Fruit fly (Drosophila melanogaster): ENCODE measurements around the gene CG1924.

Gene CG1924

dm6 chrX:12221496-12221895 is 43.1 kb upstream of the CG1924 start (continued):
- TF ChIP-seq CG2678 (tag; optimal IDR thresholded peaks at IDR 0.05) (peak; percentile 63), Mes4 (GFP tag; optimal IDR thresholded peaks at IDR 0.05) (peak; percentile 12), CG1792 (GFP tag; optimal IDR thresholded peaks at IDR 0.05) (no peak), CG4424 (GFP tag; optimal IDR thresholded peaks at IDR 0.05) (peak; percentile 34), CG12155 (GFP tag; optimal IDR thresholded peaks at IDR 0.05) (no peak), CG9817 (tag; optimal IDR thresholded peaks at IDR 0.05) (no peak), CG12236 (GFP tag; optimal IDR thresholded peaks at IDR 0.05) (no peak), Doc3 (GFP tag; IDR thresholded peaks at IDR 0.05; ENCODE audit: partially characterized antibody) (no peak), Atf3 (GFP tag; optimal IDR thresholded peaks at IDR 0.05) (no peak), CG2875 (GFP tag; optimal IDR thresholded peaks at IDR 0.05) (no peak), Lpt (GFP tag; optimal IDR thresholded peaks at IDR 0.05) (no peak), CG6654 (GFP tag; optimal IDR thresholded peaks at IDR 0.05) (peak; percentile 0), Dad (GFP tag; optimal IDR thresholded peaks at IDR 0.05) (peak; percentile 71), yki (optimal IDR thresholded peaks at IDR 0.05) (no peak), luna (GFP tag; optimal IDR thresholded peaks at IDR 0.05) (no peak), psq (GFP tag; optimal IDR thresholded peaks at IDR 0.05) (no peak), B-H2 (GFP tag; optimal IDR thresholded peaks at IDR 0.05) (no peak), ssp (GFP tag; IDR thresholded peaks at IDR 0.05) (peak; percentile 40), Hr51 (GFP tag; optimal IDR thresholded peaks at IDR 0.05) (peak in 1 of 2 experiments; percentile 24), CG10366 (GFP tag; IDR thresholded peaks at IDR 0.05) (peak; percentile 50; the same call in 1 of the 2 replicates), Dip3 (GFP tag; optimal IDR thresholded peaks at IDR 0.05) (no peak), Rx (GFP tag; IDR thresholded peaks at IDR 0.05) (peak; percentile 45; the same call in 1 of the 2 replicates), gcm2 (GFP tag; optimal IDR thresholded peaks at IDR 0.05) (no peak), Drgx (GFP tag; IDR thresholded peaks at IDR 0.05) (no peak; the same call in 1 of the 2 replicates), CG16779 (GFP tag; IDR thresholded peaks at IDR 0.05) (no peak), Bteb2 (GFP tag; optimal IDR thresholded peaks at IDR 0.05) (no peak), MTF-1 (GFP tag; optimal IDR thresholded peaks at IDR 0.05; ENCODE audit: borderline replicate concordance) (no peak), inv (GFP tag; IDR thresholded peaks at IDR 0.05; ENCODE audit: partially characterized antibody) (no peak), CG7556 (GFP tag; optimal IDR thresholded peaks at IDR 0.05) (peak; percentile 28), slbo (GFP tag; IDR thresholded peaks at IDR 0.05) (no peak), croc (GFP tag; conservative IDR thresholded peaks at IDR 0.05) (peak; percentile 55), CG6791 (GFP tag; IDR thresholded peaks at IDR 0.05; ENCODE audit: partially characterized antibody) (no peak), CG18619 (GFP tag; optimal IDR thresholded peaks at IDR 0.05) (no peak), CG10654 (GFP tag; optimal IDR thresholded peaks at IDR 0.05) (peak; percentile 11), hbn (GFP tag; IDR thresholded peaks at IDR 0.05; ENCODE audit: partially characterized antibody) (no peak), CG14965 (GFP tag; optimal IDR thresholded peaks at IDR 0.05; ENCODE audit: borderline replicate concordance) (no peak), trh (GFP tag; optimal IDR thresholded peaks at IDR 0.05) (peak; percentile 40), sr (GFP tag; IDR thresholded peaks at IDR 0.05) (peak; percentile 39; the same call in 1 of the 3 replicates), dan (GFP tag; IDR thresholded peaks at IDR 0.05) (no peak), HLH54F (GFP tag; optimal IDR thresholded peaks at IDR 0.05) (no peak), mam (GFP tag; optimal IDR thresholded peaks at IDR 0.05) (peak; percentile 48), sisA (GFP tag; IDR thresholded peaks at IDR 0.05) (peak; percentile 60), CG4404 (GFP tag; IDR thresholded peaks at IDR 0.05) (peak; percentile 22; the same call in 1 of the 2 replicates), cg (GFP tag; optimal IDR thresholded peaks at IDR 0.05) (no peak), CG1529 (GFP tag; optimal IDR thresholded peaks at IDR 0.05) (no peak), Fer1 (GFP tag; optimal IDR thresholded peaks at IDR 0.05) (no peak), CG6272 (GFP tag; IDR thresholded peaks at IDR 0.05) (peak; percentile 37; the same call in 1 of the 2 replicates), gem (tag; optimal IDR thresholded peaks at IDR 0.05) (peak; percentile 66), ac (GFP tag; optimal IDR thresholded peaks at IDR 0.05) (no peak), CG2889 (GFP tag; IDR thresholded peaks at IDR 0.05) (no peak), Scr (GFP tag; IDR thresholded peaks at IDR 0.05; ENCODE audit: partially characterized antibody) (no peak), Dfd (GFP tag; optimal IDR thresholded peaks at IDR 0.05) (no peak)

Data from whole organism, embryonic.